Worm (Caenorhabditis elegans) whole organism, early embryonic: ENCODE results near the gene str-193.

ENCODE experiments used
- B0310.2 ChIP-seq: sonication (generic microtip); optimal IDR thresholded peaks from 2 replicates; lab custom pipeline; 2016; ENCODE audit warnings: mild to moderate bottlenecking, missing genetic modification characterization, missing compliant biosample characterization
- F13C5.2 ChIP-seq: sonication (generic microtip); optimal IDR thresholded peaks from 2 replicates; lab custom pipeline; 2017; ENCODE audit warnings: mild to moderate bottlenecking, missing genetic modification characterization, inconsistent platforms, missing compliant biosample characterization
- aly-1 ChIP-seq: sonication (generic microtip); optimal IDR thresholded peaks from 2 replicates; lab custom pipeline; 2016; ENCODE audit warnings: missing genetic modification characterization, missing compliant biosample characterization
- ama-1 ChIP-seq: fragments of 150-350 bp; optimal IDR thresholded peaks from 2 replicates; lab custom pipeline; 2014
- ceh-13 ChIP-seq: fragments of 200-800 bp; sonication (Bioruptor generic); optimal IDR thresholded peaks from 2 replicates; lab custom pipeline; 2018; ENCODE audit warnings: mild to moderate bottlenecking, missing genetic modification characterization, missing compliant biosample characterization
- ceh-36 ChIP-seq: sonication (generic microtip); optimal IDR thresholded peaks from 2 replicates; lab custom pipeline; 2016; ENCODE audit warnings: missing genetic modification characterization, inconsistent platforms, missing compliant biosample characterization
- ets-7 ChIP-seq: sonication (generic microtip); optimal IDR thresholded peaks from 2 replicates; lab custom pipeline; 2016; ENCODE audit warnings: missing genotype, missing genetic modification characterization, missing compliant biosample characterization
- flt-1 ChIP-seq: fragments of 200-800 bp; sonication (Bioruptor generic); IDR thresholded peaks from 2 replicates; pipeline ENCODE4 v1.3.6; 2022; ENCODE audit warnings: missing genetic modification characterization, missing compliant biosample characterization
- hnd-1 ChIP-seq: sonication (generic microtip); optimal IDR thresholded peaks from 2 replicates; lab custom pipeline; 2016; ENCODE audit warnings: missing genetic modification characterization, missing compliant biosample characterization
- scrt-1 ChIP-seq: fragments of 200-800 bp; sonication (Bioruptor generic); IDR thresholded peaks from 2 replicates; pipeline ENCODE4 v1.3.6; 2022; ENCODE audit warnings: missing genetic modification characterization, missing compliant biosample characterization
- sea-1 ChIP-seq: fragments of 200-800 bp; sonication (Bioruptor generic); conservative IDR thresholded peaks from 2 replicates; pipeline ENCODE4 v1.3.6; 2022; ENCODE audit warnings: missing genetic modification characterization, missing compliant biosample characterization
- tbx-11 ChIP-seq: fragments of 200-800 bp; sonication (Bioruptor generic); IDR thresholded peaks from 2 replicates; pipeline ENCODE4 v1.3.6; 2022; ENCODE audit warnings: missing genetic modification characterization, missing compliant biosample characterization
- tbx-37 ChIP-seq: fragments of 200-800 bp; sonication (Bioruptor generic); conservative IDR thresholded peaks from 2 replicates; pipeline ENCODE4 v1.3.6; 2022; ENCODE audit warnings: missing genetic modification reagents, missing genetic modification characterization, missing compliant biosample characterization
- tra-4 ChIP-seq: sonication (generic microtip); optimal IDR thresholded peaks from 2 replicates; lab custom pipeline; 2017; ENCODE audit warnings: missing genetic modification characterization, missing compliant biosample characterization

ce11 chrV:9835945-9836344 is 14.3 kb upstream of the str-193 start, which contains the start of gene sru-38:
- TF ChIP-seq ama-1 (no peak), hnd-1 (tag; lab: Kevin White, UChicago) (no peak), tra-4 (tag; lab: Kevin White, UChicago) (no peak), flt-1 (GFP tag; lab: Robert Waterston, UW) (no peak), ceh-13 (GFP tag; lab: Kevin White, UChicago) (no peak), ceh-36 (tag; lab: Kevin White, UChicago) (no peak), tbx-11 (no peak), B0310.2 (tag; lab: Kevin White, UChicago) (no peak), ets-7 (no peak), sea-1 (no peak), F13C5.2 (tag; lab: Kevin White, UChicago) (no peak), scrt-1 (GFP tag; lab: Robert Waterston, UW) (no peak), aly-1 (tag; lab: Kevin White, UChicago) (no peak), tbx-37 (GFP tag; lab: Robert Waterston, UW) (no peak)
